Fruit fly (Drosophila melanogaster): Measurements from ENCODE around the gene CG13310.

The CG13310 gene

DNA sequence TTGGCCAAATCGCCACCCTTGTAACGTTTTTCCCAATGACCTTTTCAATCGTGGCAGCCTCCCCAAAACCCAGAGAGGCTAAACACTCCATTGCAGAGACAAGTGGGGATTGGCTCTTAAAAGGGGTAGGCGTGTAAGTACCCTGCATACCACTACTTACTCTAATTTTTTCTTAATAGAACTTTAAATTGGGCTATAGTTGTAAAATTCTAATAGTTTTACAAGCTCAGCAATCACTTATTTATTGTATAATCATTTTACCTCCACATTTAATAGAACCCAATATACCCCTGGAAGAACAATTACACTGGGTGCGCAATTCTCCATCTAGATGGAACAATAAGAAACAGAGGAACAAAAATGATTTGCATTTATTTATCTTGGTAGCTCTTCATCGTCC is 41.4 kb upstream of the CG13310 start (continued):
- peak; percentile 31 for TF ChIP-seq Hmx (GFP tag; optimal IDR thresholded peaks at IDR 0.05)
- no peak for TF ChIP-seq CG18476 (GFP tag; optimal IDR thresholded peaks at IDR 0.05)
- TF ChIP-seq fru (optimal IDR thresholded peaks at IDR 0.05), result no peak
- TF ChIP-seq CG17186 (GFP tag; optimal IDR thresholded peaks at IDR 0.05), result no peak
- no peak for TF ChIP-seq trh (GFP tag; optimal IDR thresholded peaks at IDR 0.05)
- no peak for TF ChIP-seq unc-4 (GFP tag; IDR thresholded peaks at IDR 0.05; ENCODE audit: partially characterized antibody)
- TF ChIP-seq D19A (tag; optimal IDR thresholded peaks at IDR 0.05), result peak; percentile 77
- peak; percentile 42 for TF ChIP-seq her (GFP tag; optimal IDR thresholded peaks at IDR 0.05)
- TF ChIP-seq CG13775 (GFP tag; optimal IDR thresholded peaks at IDR 0.05), result peak; percentile 47
- no peak for TF ChIP-seq Kr (GFP tag; optimal IDR thresholded peaks at IDR 0.05)
- no peak for TF ChIP-seq MTF-1 (GFP tag; optimal IDR thresholded peaks at IDR 0.05; ENCODE audit: borderline replicate concordance)
- no peak for TF ChIP-seq D (optimal IDR thresholded peaks at IDR 0.05)
- TF ChIP-seq D (GFP tag; optimal IDR thresholded peaks at IDR 0.05), result peak; percentile 71
- peak; percentile 9 for TF ChIP-seq mirr (GFP tag; optimal IDR thresholded peaks at IDR 0.05)
- TF ChIP-seq Nf-YB (GFP tag; optimal IDR thresholded peaks at IDR 0.05), result peak; percentile 30
- no peak for TF ChIP-seq CG2129 (GFP tag; IDR thresholded peaks at IDR 0.05; ENCODE audit: partially characterized antibody)
- peak; percentile 79 for TF ChIP-seq ttk (GFP tag; IDR thresholded peaks at IDR 0.05)
- no peak for TF ChIP-seq chinmo (GFP tag; IDR thresholded peaks at IDR 0.05; ENCODE audit: partially characterized antibody)
- TF ChIP-seq ci (GFP tag; IDR thresholded peaks at IDR 0.05), result peak; percentile 85
- TF ChIP-seq CG18262 (tag; optimal IDR thresholded peaks at IDR 0.05), result peak; percentile 77
- no peak for TF ChIP-seq Lpt (GFP tag; optimal IDR thresholded peaks at IDR 0.05)
- TF ChIP-seq C15 (GFP tag; IDR thresholded peaks at IDR 0.05), result 0 out of 3 replicates have a peak, but pooled peaks have one; percentile 42
- TF ChIP-seq Dbx (GFP tag; IDR thresholded peaks at IDR 0.05), result peak; percentile 61; the same call in 2 of the 3 replicates
- TF ChIP-seq CG9876 (GFP tag; optimal IDR thresholded peaks at IDR 0.05), result no peak
- peak; percentile 83 for TF ChIP-seq slbo (GFP tag; IDR thresholded peaks at IDR 0.05)
- TF ChIP-seq eve (GFP tag; optimal IDR thresholded peaks at IDR 0.05), result peak in 1 of 2 experiments; percentile 74
- peak; percentile 57 for TF ChIP-seq CG11696 (GFP tag; IDR thresholded peaks at IDR 0.05)
- no peak for TF ChIP-seq CG42726 (GFP tag; IDR thresholded peaks at IDR 0.05; ENCODE audit: partially characterized antibody)
- peak; percentile 17 for TF ChIP-seq CHES-1-like (GFP tag; optimal IDR thresholded peaks at IDR 0.05)
- TF ChIP-seq B-H2 (GFP tag; optimal IDR thresholded peaks at IDR 0.05), result no peak
- peak; percentile 31 for TF ChIP-seq btn (GFP tag; optimal IDR thresholded peaks at IDR 0.05)
- TF ChIP-seq ERR (GFP tag; optimal IDR thresholded peaks at IDR 0.05), result peak; percentile 38
- TF ChIP-seq Vsx1 (GFP tag; optimal IDR thresholded peaks at IDR 0.05), result peak; percentile 35
- TF ChIP-seq CG17361 (GFP tag; IDR thresholded peaks at IDR 0.05), result peak; percentile 76
- TF ChIP-seq abd-A (tag; optimal IDR thresholded peaks at IDR 0.05), result no peak
- TF ChIP-seq hbn (GFP tag; IDR thresholded peaks at IDR 0.05; ENCODE audit: partially characterized antibody), result no peak
- TF ChIP-seq unpg (GFP tag; optimal IDR thresholded peaks at IDR 0.05), result peak; percentile 81
- TF ChIP-seq CG9817 (tag; optimal IDR thresholded peaks at IDR 0.05), result peak; percentile 74
- peak; percentile 48 for TF ChIP-seq sqz (GFP tag; optimal IDR thresholded peaks at IDR 0.05)
- TF ChIP-seq ap (GFP tag; IDR thresholded peaks at IDR 0.05), result no peak
- peak; percentile 84 for TF ChIP-seq zfh1 (GFP tag; IDR thresholded peaks at IDR 0.05)
- TF ChIP-seq CG10431 (GFP tag; optimal IDR thresholded peaks at IDR 0.05), result no peak
- TF ChIP-seq gsb-n (tag; optimal IDR thresholded peaks at IDR 0.05), result peak; percentile 58
- no peak for TF ChIP-seq CG4617 (GFP tag; optimal IDR thresholded peaks at IDR 0.05; ENCODE audit: borderline replicate concordance)
- peak; percentile 73 for TF ChIP-seq CG13894 (tag; optimal IDR thresholded peaks at IDR 0.05)
- TF ChIP-seq Eip74EF (GFP tag; optimal IDR thresholded peaks at IDR 0.05), result peak in 1 of 2 experiments; percentile 69
- no peak for TF ChIP-seq CG4360 (GFP tag; IDR thresholded peaks at IDR 0.05)
- TF ChIP-seq slp2 (GFP tag; optimal IDR thresholded peaks at IDR 0.05), result peak; percentile 9
- peak; percentile 78 for TF ChIP-seq CG12219 (GFP tag; optimal IDR thresholded peaks at IDR 0.05)
- peak; percentile 79 for TF ChIP-seq CG12391 (tag; optimal IDR thresholded peaks at IDR 0.05)
- peak; percentile 81 for TF ChIP-seq CG17359 (tag; optimal IDR thresholded peaks at IDR 0.05)

Measured in whole organism, embryonic.